Fruit fly (Drosophila melanogaster) whole organism, embryonic: Measurements from ENCODE around the gene UQCR-6.4L.

Source experiments
- Asciz ChIP-seq: fragments of 200-800 bp; sonication (Bioruptor generic); optimal IDR thresholded peaks from 2 replicates; lab custom pipeline; 2017; ENCODE audit warnings: missing biosample characterization, mild to moderate bottlenecking, missing genetic modification characterization, missing genetic modification reagents
- BEAF-32 ChIP-seq: fragments of 200-800 bp; sonication (Bioruptor generic); optimal IDR thresholded peaks from 3 replicates; lab custom pipeline; 2017; ENCODE audit warnings: missing biosample characterization, missing genetic modification characterization, mild to moderate bottlenecking, moderate library complexity, missing genetic modification reagents
- CG1024 ChIP-seq: fragments of 200-800 bp; sonication (Bioruptor generic); IDR thresholded peaks from 2 replicates; pipeline ENCODE4 v1.3.6; 2022; ENCODE audit warnings: missing biosample characterization, missing genetic modification characterization
- CG11085 ChIP-seq: fragments of 200-800 bp; sonication (Bioruptor generic); IDR thresholded peaks from 2 replicates; pipeline ENCODE4 v1.3.6; 2022; ENCODE audit warnings: missing biosample characterization, missing genetic modification characterization
- CG11504 ChIP-seq: fragments of 200-800 bp; sonication (Bioruptor generic); optimal IDR thresholded peaks from 3 replicates; lab custom pipeline; 2019; ENCODE audit warnings: missing biosample characterization, mild to moderate bottlenecking, missing genetic modification characterization, moderate library complexity
- CG15514 ChIP-seq: fragments of 200-800 bp; sonication (Bioruptor generic); optimal IDR thresholded peaks from 3 replicates; lab custom pipeline; 2017; ENCODE audit warnings: missing biosample characterization, missing genetic modification characterization, mild to moderate bottlenecking, moderate library complexity, missing genetic modification reagents
- CG16813 ChIP-seq: fragments of 200-800 bp; sonication (Bioruptor generic); IDR thresholded peaks from 3 replicates; pipeline ENCODE4 v1.3.6; 2022; ENCODE audit warnings: missing biosample characterization, missing genetic modification characterization; ENCODE audit not compliant: partially characterized antibody
- CG16863 ChIP-seq: fragments of 200-800 bp; sonication (Bioruptor generic); optimal IDR thresholded peaks from 3 replicates; lab custom pipeline; 2016; ENCODE audit warnings: missing biosample characterization, missing genetic modification characterization
- CG17359 ChIP-seq: fragments of 200-800 bp; sonication (Bioruptor generic); optimal IDR thresholded peaks from 3 replicates; lab custom pipeline; 2018; ENCODE audit warnings: missing biosample characterization, mild to moderate bottlenecking, missing genetic modification characterization, moderate library complexity
- CG17802 ChIP-seq: fragments of 200-800 bp; sonication (Bioruptor generic); optimal IDR thresholded peaks from 2 replicates; lab custom pipeline; 2018; ENCODE audit warnings: missing biosample characterization, mild to moderate bottlenecking, missing genetic modification characterization, moderate library complexity
- CG18619 ChIP-seq: fragments of 200-800 bp; sonication (Bioruptor generic); optimal IDR thresholded peaks from 3 replicates; lab custom pipeline; 2017; ENCODE audit warnings: missing biosample characterization, mild to moderate bottlenecking, missing genetic modification characterization
- CG32772 ChIP-seq: fragments of 200-800 bp; sonication (Bioruptor generic); IDR thresholded peaks from 2 replicates; pipeline ENCODE4 v1.3.6; 2022; ENCODE audit warnings: missing biosample characterization, missing genetic modification characterization
- CG3407 ChIP-seq: fragments of 200-800 bp; sonication (Bioruptor generic); optimal IDR thresholded peaks from 2 replicates; lab custom pipeline; 2018; ENCODE audit warnings: missing biosample characterization, mild to moderate bottlenecking, missing genetic modification characterization
- CG4854 ChIP-seq: fragments of 200-800 bp; sonication (Bioruptor generic); optimal IDR thresholded peaks from 2 replicates; lab custom pipeline; 2016; ENCODE audit warnings: missing biosample characterization, missing genetic modification characterization, inconsistent platforms
- CG5180 ChIP-seq: fragments of 200-800 bp; sonication (Bioruptor generic); optimal IDR thresholded peaks from 3 replicates; lab custom pipeline; 2017; ENCODE audit warnings: missing biosample characterization, missing genetic modification characterization, mild to moderate bottlenecking, moderate library complexity, missing genetic modification reagents
- CG6689 ChIP-seq: fragments of 200-800 bp; sonication (Bioruptor generic); IDR thresholded peaks from 2 replicates; pipeline ENCODE4 v1.3.6; 2022; ENCODE audit warnings: missing biosample characterization, missing genetic modification characterization
- CG7786 ChIP-seq: fragments of 200-800 bp; sonication (Bioruptor generic); optimal IDR thresholded peaks from 2 replicates; lab custom pipeline; 2016; ENCODE audit warnings: missing biosample characterization, missing genetic modification characterization
- CG8388 ChIP-seq: fragments of 200-800 bp; sonication (Bioruptor generic); optimal IDR thresholded peaks from 2 replicates; lab custom pipeline; 2019; ENCODE audit warnings: missing biosample characterization, mild to moderate bottlenecking, missing genetic modification characterization, moderate library complexity
- CG9727 ChIP-seq: fragments of 200-800 bp; sonication (Bioruptor generic); optimal IDR thresholded peaks from 3 replicates; lab custom pipeline; 2017; ENCODE audit warnings: missing biosample characterization, mild to moderate bottlenecking, missing genetic modification characterization
- CG9932 ChIP-seq: fragments of 200-800 bp; sonication (Bioruptor generic); IDR thresholded peaks from 2 replicates; pipeline ENCODE4 v1.3.6; 2022; ENCODE audit warnings: missing biosample characterization, missing genetic modification characterization
- CHES-1-like ChIP-seq: fragments of 200-800 bp; sonication (Bioruptor generic); optimal IDR thresholded peaks from 2 replicates; lab custom pipeline; 2016; ENCODE audit warnings: missing biosample characterization, missing genetic modification characterization
- D19B ChIP-seq: fragments of 200-800 bp; sonication (Bioruptor generic); optimal IDR thresholded peaks from 2 replicates; lab custom pipeline; 2017; ENCODE audit warnings: missing biosample characterization, mild to moderate bottlenecking, missing genetic modification characterization
- Dad ChIP-seq: fragments of 200-800 bp; sonication (Bioruptor generic); optimal IDR thresholded peaks from 3 replicates; lab custom pipeline; 2016; ENCODE audit warnings: missing biosample characterization, missing genetic modification characterization
- Dip2 ChIP-seq: fragments of 200-800 bp; sonication (Bioruptor generic); IDR thresholded peaks from 2 replicates; pipeline ENCODE4 v1.3.6; 2022; ENCODE audit warnings: missing biosample characterization, missing genetic modification characterization
- Dll ChIP-seq: fragments of 200-800 bp; sonication (Bioruptor generic); IDR thresholded peaks from 4 replicates; pipeline ENCODE4 v1.3.6; 2022; ENCODE audit warnings: missing biosample characterization, missing genetic modification characterization; ENCODE audit not compliant: partially characterized antibody
- Doc3 ChIP-seq: fragments of 200-800 bp; sonication (Bioruptor generic); IDR thresholded peaks from 3 replicates; pipeline ENCODE4 v1.3.6; 2022; ENCODE audit warnings: missing biosample characterization, missing genetic modification characterization; ENCODE audit not compliant: partially characterized antibody
- Eip74EF ChIP-seq, 2 experiments: fragments of 200-800 bp in 1 of 2; fragments of >200 bp in 1 of 2; sonication (Bioruptor generic) in 1 of 2; optimal IDR thresholded peaks; 2 replicates each; lab custom pipeline; 2017 to 2019; ENCODE audit warnings: missing biosample characterization in 2 of 2, missing genetic modification characterization in 2 of 2, mild to moderate bottlenecking in 1 of 2, moderate library complexity in 1 of 2
- Ets97D ChIP-seq: fragments of 200-800 bp; sonication (Bioruptor generic); optimal IDR thresholded peaks from 3 replicates; lab custom pipeline; 2016; ENCODE audit warnings: missing biosample characterization, missing genetic modification characterization
- H15 ChIP-seq: fragments of 200-800 bp; sonication (Bioruptor generic); IDR thresholded peaks from 3 replicates; pipeline ENCODE4 v1.3.6; 2022; ENCODE audit warnings: missing biosample characterization, missing genetic modification characterization
- MBD-R2 ChIP-seq: fragments of 200-800 bp; sonication (Bioruptor generic); IDR thresholded peaks from 2 replicates; pipeline ENCODE4 v1.3.6; 2022; ENCODE audit warnings: missing biosample characterization, missing genetic modification characterization
- Mes4 ChIP-seq: fragments of 200-800 bp; sonication (Bioruptor generic); optimal IDR thresholded peaks from 2 replicates; lab custom pipeline; 2016; ENCODE audit warnings: missing biosample characterization, missing genetic modification characterization
- NC2β ChIP-seq: fragments of 200-800 bp; sonication (Bioruptor generic); optimal IDR thresholded peaks from 2 replicates; lab custom pipeline; 2016; ENCODE audit warnings: missing biosample characterization, missing genetic modification characterization
- Ptx1 ChIP-seq: fragments of 200-800 bp; sonication (Bioruptor generic); IDR thresholded peaks from 2 replicates; pipeline ENCODE4 v1.3.6; 2022; ENCODE audit warnings: missing biosample characterization, missing genetic modification characterization
- Sry-δ ChIP-seq: fragments of 200-800 bp; sonication (Bioruptor generic); optimal IDR thresholded peaks from 2 replicates; lab custom pipeline; 2016; ENCODE audit warnings: missing biosample characterization, missing genetic modification characterization
- ase ChIP-seq: fragments of 200-800 bp; sonication (Bioruptor generic); IDR thresholded peaks from 3 replicates; pipeline ENCODE4 v1.3.6; 2022; ENCODE audit warnings: missing biosample characterization, missing genetic modification characterization
- ci ChIP-seq: fragments of 200-800 bp; sonication (Bioruptor generic); IDR thresholded peaks from 3 replicates; pipeline ENCODE4 v1.3.6; 2022; ENCODE audit warnings: missing biosample characterization, missing genetic modification characterization
- dpn ChIP-seq, 2 experiments: fragments of 200-800 bp; sonication (Bioruptor generic); optimal IDR thresholded peaks; 3 replicates each; lab custom pipeline; 2016; ENCODE audit warnings: missing biosample characterization in 2 of 2, missing genetic modification characterization in 2 of 2
- en ChIP-seq: fragments of 200-800 bp; sonication (Bioruptor generic); optimal IDR thresholded peaks from 2 replicates; lab custom pipeline; 2016; ENCODE audit warnings: missing biosample characterization, missing genetic modification characterization
- kah ChIP-seq: fragments of 200-800 bp; sonication (Bioruptor generic); optimal IDR thresholded peaks from 2 replicates; lab custom pipeline; 2018; ENCODE audit warnings: missing biosample characterization, mild to moderate bottlenecking, missing genetic modification characterization
- kni ChIP-seq: fragments of 200-800 bp; sonication (Bioruptor generic); optimal IDR thresholded peaks from 3 replicates; lab custom pipeline; 2017; ENCODE audit warnings: mild to moderate bottlenecking, missing biosample characterization, missing genetic modification reagents, missing genetic modification characterization
- p53 ChIP-seq: fragments of 200-800 bp; sonication (Bioruptor generic); optimal IDR thresholded peaks from 2 replicates; lab custom pipeline; 2016; ENCODE audit warnings: missing biosample characterization, missing genetic modification characterization
- run ChIP-seq: fragments of 200-800 bp; sonication (Bioruptor generic); optimal IDR thresholded peaks from 3 replicates; lab custom pipeline; 2018; ENCODE audit warnings: missing biosample characterization, mild to moderate bottlenecking, missing genetic modification characterization
- salm ChIP-seq: fragments of 200-800 bp; sonication (Bioruptor generic); optimal IDR thresholded peaks from 2 replicates; lab custom pipeline; 2018; ENCODE audit warnings: missing biosample characterization, mild to moderate bottlenecking, missing genetic modification characterization
- sd ChIP-seq: fragments of 200-800 bp; sonication (Bioruptor generic); optimal IDR thresholded peaks from 3 replicates; lab custom pipeline; 2018; ENCODE audit warnings: missing biosample characterization, mild to moderate bottlenecking, missing genetic modification characterization, moderate library complexity
- shn ChIP-seq: fragments of 200-800 bp; sonication (Bioruptor generic); optimal IDR thresholded peaks from 3 replicates; lab custom pipeline; 2016; ENCODE audit warnings: missing biosample characterization, missing genetic modification characterization
- sna ChIP-seq: fragments of 200-800 bp; sonication (Bioruptor generic); IDR thresholded peaks from 2 replicates; pipeline ENCODE4 v1.3.6; 2022; ENCODE audit warnings: missing biosample characterization, missing genetic modification characterization; ENCODE audit not compliant: partially characterized antibody
- stwl ChIP-seq: fragments of 200-800 bp; sonication (Bioruptor generic); optimal IDR thresholded peaks from 3 replicates; lab custom pipeline; 2018; ENCODE audit warnings: missing biosample characterization, mild to moderate bottlenecking, missing genetic modification characterization, moderate library complexity
- toy ChIP-seq: fragments of 200-800 bp; sonication (Bioruptor generic); IDR thresholded peaks from 2 replicates; pipeline ENCODE4 v1.3.6; 2022; ENCODE audit warnings: missing biosample characterization, missing genetic modification characterization
- unpg ChIP-seq: fragments of 200-800 bp; sonication (Bioruptor generic); optimal IDR thresholded peaks from 3 replicates; lab custom pipeline; 2018; ENCODE audit warnings: missing biosample characterization, mild to moderate bottlenecking, missing genetic modification characterization, moderate library complexity
- wdn ChIP-seq: fragments of 200-800 bp; sonication (Bioruptor generic); IDR thresholded peaks from 2 replicates; pipeline ENCODE4 v1.3.6; 2022; ENCODE audit warnings: missing biosample characterization, missing genetic modification characterization

UQCR-6.4L gene

dm6 chr3L:16612152-16612551 lies 45.6 kb downstream of the UQCR-6.4L start, which contains the start of gene CG4101 (continued):
- TF ChIP-seq Ptx1 = peak; percentile 83
- TF ChIP-seq Dad (GFP tag; lab: Kevin White, UChicago) = peak; percentile 41
- TF ChIP-seq CG11504 (tag; lab: Kevin White, UChicago) = peak; percentile 80
- TF ChIP-seq Sry-δ (GFP tag; lab: Kevin White, UChicago) = peak; percentile 94
- peak; percentile 77 for TF ChIP-seq CG32772 (GFP tag; lab: Robert Waterston, UW)
- TF ChIP-seq salm (tag; lab: Kevin White, UChicago) = peak; percentile 5
- TF ChIP-seq CG16863 = peak; percentile 64
- TF ChIP-seq wdn = peak; percentile 58; the same call in 1 of the 2 replicates
- peak; percentile 72 for TF ChIP-seq CG9727 (GFP tag; lab: Kevin White, UChicago)
- peak; percentile 0 for TF ChIP-seq p53
- peak; percentile 83 for TF ChIP-seq CHES-1-like (GFP tag; lab: Kevin White, UChicago)
- peak; percentile 41 for TF ChIP-seq run (tag; lab: Kevin White, UChicago)
- TF ChIP-seq Ets97D (GFP tag; lab: Kevin White, UChicago) = peak; percentile 79
- peak; percentile 4 for TF ChIP-seq kni (GFP tag; lab: Kevin White, UChicago)
- peak; percentile 77 for TF ChIP-seq CG6689 (GFP tag; lab: Robert Waterston, UW)
- TF ChIP-seq en = peak; percentile 47
- TF ChIP-seq Eip74EF (GFP tag; optimal IDR thresholded peaks at IDR 0.05; lab: Kevin White, UChicago) = peak in 1 of 2 experiments; percentile 34
- TF ChIP-seq stwl (tag; lab: Kevin White, UChicago) = peak; percentile 70
- no peak for TF ChIP-seq Dip2 (GFP tag; lab: Robert Waterston, UW)
- TF ChIP-seq kah (GFP tag; lab: Kevin White, UChicago) = no peak
- TF ChIP-seq CG17802 (tag; lab: Kevin White, UChicago) = peak; percentile 50
- TF ChIP-seq sd (tag; lab: Kevin White, UChicago) = peak; percentile 99
- peak; percentile 46 for TF ChIP-seq D19B (GFP tag; lab: Kevin White, UChicago)
- TF ChIP-seq ase = peak; percentile 82
- 0 out of 2 replicates have a peak, but pooled peaks have one; percentile 18 for TF ChIP-seq toy (GFP tag; lab: Robert Waterston, UW)
- peak; percentile 86 for TF ChIP-seq MBD-R2 (GFP tag; lab: Robert Waterston, UW)
- TF ChIP-seq H15 = peak; percentile 58; the same call in 1 of the 3 replicates
- TF ChIP-seq unpg (GFP tag; lab: Kevin White, UChicago) = peak; percentile 84
- TF ChIP-seq Doc3 (GFP tag; lab: Robert Waterston, UW) = peak; percentile 91
- TF ChIP-seq dpn (GFP tag; optimal IDR thresholded peaks at IDR 0.05; lab: Kevin White, UChicago) = peak; percentile 82 to 84
- peak; percentile 63 for TF ChIP-seq CG1024
- TF ChIP-seq CG7786 = peak; percentile 76
- peak; percentile 63 for TF ChIP-seq CG17359 (tag; lab: Kevin White, UChicago)
- TF ChIP-seq shn (GFP tag; lab: Kevin White, UChicago) = peak; percentile 76
- TF ChIP-seq Mes4 = peak; percentile 54
- peak; percentile 52 for TF ChIP-seq CG8388 (GFP tag; lab: Kevin White, UChicago)
- peak; percentile 65 for TF ChIP-seq CG4854 (GFP tag; lab: Kevin White, UChicago)
- TF ChIP-seq CG11085 (GFP tag; lab: Robert Waterston, UW) = peak; percentile 46; the same call in 1 of the 2 replicates
- TF ChIP-seq CG5180 (GFP tag; lab: Kevin White, UChicago) = no peak
- TF ChIP-seq CG18619 (GFP tag; lab: Kevin White, UChicago) = peak; percentile 50
- peak; percentile 81 for TF ChIP-seq sna (GFP tag; lab: Robert Waterston, UW)
- peak; percentile 82; the same call in 2 of the 3 replicates for TF ChIP-seq ci (GFP tag; lab: Robert Waterston, UW)
- TF ChIP-seq CG16813 (GFP tag; lab: Robert Waterston, UW) = peak; percentile 75
- peak; percentile 91 for TF ChIP-seq CG9932
- peak; percentile 90 for TF ChIP-seq BEAF-32 (GFP tag; lab: Kevin White, UChicago)
- peak; percentile 85 for TF ChIP-seq CG15514
- peak; percentile 73 for TF ChIP-seq NC2β (GFP tag; lab: Kevin White, UChicago)
- TF ChIP-seq CG3407 (GFP tag; lab: Kevin White, UChicago) = peak; percentile 31
- peak; percentile 51 for TF ChIP-seq Asciz (GFP tag; lab: Kevin White, UChicago)
- TF ChIP-seq Dll (GFP tag; lab: Robert Waterston, UW) = peak; percentile 93
